Worm (Caenorhabditis elegans) whole organism, midembryonic: ENCODE measurements around the gene E04F6.4.

ENCODE experiments used
- T22C8.4 ChIP-seq: fragments of 200-800 bp; sonication (Bioruptor generic); IDR thresholded peaks from 2 replicates; pipeline ENCODE4 v1.3.6; 2022; ENCODE audit warnings: missing genetic modification characterization, missing compliant biosample characterization
- cog-1 ChIP-seq: sonication (generic microtip); optimal IDR thresholded peaks from 2 replicates; lab custom pipeline; 2016; ENCODE audit warnings: missing genetic modification characterization, missing compliant biosample characterization
- flt-1 ChIP-seq: fragments of 200-800 bp; sonication (Bioruptor generic); IDR thresholded peaks from 2 replicates; pipeline ENCODE4 v1.3.6; 2022; ENCODE audit warnings: missing genetic modification characterization, missing compliant biosample characterization
- klf-2 ChIP-seq: fragments of 200-800 bp; sonication (Bioruptor generic); conservative IDR thresholded peaks from 2 replicates; pipeline ENCODE4 v1.3.6; 2022; ENCODE audit warnings: missing genetic modification reagents, missing genetic modification characterization, missing compliant biosample characterization
- med-1 ChIP-seq: sonication (generic microtip); optimal IDR thresholded peaks from 2 replicates; lab custom pipeline; 2017; ENCODE audit warnings: missing genetic modification characterization, mild to moderate bottlenecking, missing compliant biosample characterization, antibody characterized with exemption, missing genetic modification reagents; ENCODE audit not compliant: insufficient read depth
- ref-1 ChIP-seq: fragments of 200-800 bp; sonication (Bioruptor generic); conservative IDR thresholded peaks from 2 replicates; pipeline ENCODE4 v1.3.6; 2022; ENCODE audit warnings: missing genetic modification reagents, missing genetic modification characterization, missing compliant biosample characterization
- tab-1 ChIP-seq: fragments of 200-800 bp; sonication (Bioruptor generic); IDR thresholded peaks from 2 replicates; pipeline ENCODE4 v1.3.6; 2022; ENCODE audit warnings: missing genetic modification characterization, missing compliant biosample characterization
- ztf-23 ChIP-seq: fragments of 200-800 bp; sonication (Bioruptor generic); IDR thresholded peaks from 2 replicates; pipeline ENCODE4 v1.3.6; 2022; ENCODE audit warnings: missing genetic modification reagents, missing genetic modification characterization, missing compliant biosample characterization
- ztf-29 ChIP-seq: fragments of 200-800 bp; sonication (Bioruptor generic); IDR thresholded peaks from 2 replicates; pipeline ENCODE4 v1.3.6; 2022; ENCODE audit warnings: missing genetic modification reagents, missing genetic modification characterization, missing compliant biosample characterization

DNA sequence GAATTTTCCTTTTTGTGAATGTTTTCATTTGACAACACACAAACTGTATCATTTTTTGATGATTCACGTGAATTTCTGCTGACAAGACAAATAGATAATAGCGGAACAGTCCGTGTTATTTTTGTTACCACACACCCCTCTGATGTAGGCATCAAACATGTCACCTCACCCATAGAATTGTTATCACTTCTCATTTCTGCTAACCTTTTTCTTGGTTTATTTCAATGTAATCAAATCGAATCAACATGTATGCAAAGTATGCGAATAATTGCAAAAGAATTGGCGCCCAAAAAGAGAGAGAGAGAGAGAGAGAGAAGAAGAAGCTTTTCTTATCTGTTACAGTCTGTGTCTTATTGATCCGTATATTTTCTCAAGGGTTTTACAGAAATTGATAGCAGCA is 31.8 kb upstream of the E04F6.4 start:
- no peak for TF ChIP-seq ztf-29 (GFP tag; lab: Robert Waterston, UW)
- TF ChIP-seq flt-1 (GFP tag; lab: Robert Waterston, UW), result no peak
- TF ChIP-seq T22C8.4, result no peak
- TF ChIP-seq tab-1 (GFP tag; lab: Robert Waterston, UW), result no peak
- TF ChIP-seq ref-1, result no peak
- TF ChIP-seq ztf-23, result no peak
- TF ChIP-seq med-1 (GFP tag; lab: Kevin White, UChicago), result no peak
- no peak for TF ChIP-seq cog-1 (tag; lab: Kevin White, UChicago)
- no peak for TF ChIP-seq klf-2 (GFP tag; lab: Robert Waterston, UW)
